Fruit fly (Drosophila melanogaster): ENCODE data around the gene Cp38.

- TF ChIP-seq CrebA (GFP tag; optimal IDR thresholded peaks at IDR 0.05; ENCODE audit: borderline replicate concordance), result no peak
- TF ChIP-seq br (GFP tag; optimal IDR thresholded peaks at IDR 0.05), result no peak
- no peak for TF ChIP-seq tai (GFP tag; optimal IDR thresholded peaks at IDR 0.05)
- no peak for TF ChIP-seq rgr (GFP tag; optimal IDR thresholded peaks at IDR 0.05)
- TF ChIP-seq usp (GFP tag; optimal IDR thresholded peaks at IDR 0.05), result no peak
- TF ChIP-seq Rel (GFP tag; optimal IDR thresholded peaks at IDR 0.05), result no peak
- no peak for TF ChIP-seq Rel (tag; optimal IDR thresholded peaks at IDR 0.05)
- no peak for TF ChIP-seq Abd-B (GFP tag; optimal IDR thresholded peaks at IDR 0.05)
- no peak for TF ChIP-seq h (GFP tag; optimal IDR thresholded peaks at IDR 0.05)
- no peak for TF ChIP-seq psq (GFP tag; optimal IDR thresholded peaks at IDR 0.05)
- no peak for TF ChIP-seq CG32264 (GFP tag; optimal IDR thresholded peaks at IDR 0.05)
These were observed 19.7 kb downstream of the Cp38 start for dm6 chrX:8501374-8501773.

Data from whole organism, wandering third instar larva.